Worm (Caenorhabditis elegans) whole organism, L1 larva: ENCODE data around the gene K12B6.4.
A peak's percentile ranks its signal among the peaks of the same experiment; 100 is the strongest.

Experiments used
- C04F5.9 ChIP-seq: sonication (generic microtip); optimal IDR thresholded peaks from 2 replicates; lab custom pipeline; 2016; ENCODE audit warnings: missing genetic modification characterization, missing compliant biosample characterization
- C34B4.2 ChIP-seq: sonication (generic microtip); optimal IDR thresholded peaks from 2 replicates; lab custom pipeline; 2017; ENCODE audit warnings: mild to moderate bottlenecking, missing genetic modification characterization, missing compliant biosample characterization
- ama-1 ChIP-seq: fragments of 150-350 bp; optimal IDR thresholded peaks from 2 replicates; lab custom pipeline; 2014
- blmp-1 ChIP-seq: fragments of 150-350 bp; optimal IDR thresholded peaks from 2 replicates; lab custom pipeline; 2014; ENCODE audit warnings: missing biosample characterization, missing genetic modification characterization
- dpl-1 ChIP-seq, 3 experiments: fragments of 150-350 bp in 2 of 3; sonication (generic microtip) in 1 of 3; optimal IDR thresholded peaks; 2 replicates each; lab custom pipeline; 2014 to 2017; ENCODE audit warnings: missing biosample characterization in 3 of 3, missing genetic modification characterization in 3 of 3, missing genetic modification reagents in 3 of 3
- efl-1 ChIP-seq, 4 experiments: fragments of 150-350 bp; optimal IDR thresholded peaks in 3 of 4; peaks in 1 of 4; 1 replicate in 1 of 4; 2 replicates in 3 of 4; lab custom pipeline; 2014; ENCODE audit warnings: missing biosample characterization in 2 of 4, missing genetic modification characterization in 2 of 4, missing genetic modification reagents in 2 of 4
- egl-27 ChIP-seq, 2 experiments: fragments of 150-350 bp in 1 of 2; sonication (generic microtip); optimal IDR thresholded peaks; 3 replicates each; lab custom pipeline; 2017 to 2018; ENCODE audit warnings: missing biosample characterization in 2 of 2, missing genetic modification characterization in 2 of 2, missing genetic modification reagents in 2 of 2
- elt-2 ChIP-seq: sonication (generic microtip); optimal IDR thresholded peaks from 2 replicates; lab custom pipeline; 2016; ENCODE audit warnings: missing genetic modification characterization, mild to moderate bottlenecking, inconsistent platforms, missing compliant biosample characterization, missing genetic modification reagents
- elt-3 ChIP-seq, 6 experiments: fragments of 150-350 bp in 1 of 6; sonication (generic microtip); optimal IDR thresholded peaks; 2 replicates each; lab custom pipeline; 2017 to 2018; ENCODE audit warnings: missing biosample characterization in 6 of 6, missing genetic modification characterization in 6 of 6, inconsistent platforms in 1 of 6
- fkh-8 ChIP-seq: sonication (generic microtip); optimal IDR thresholded peaks from 2 replicates; lab custom pipeline; 2016; ENCODE audit warnings: mild to moderate bottlenecking, missing genetic modification characterization, missing compliant biosample characterization
- grh-1 ChIP-seq: fragments of 200-800 bp; sonication (Bioruptor generic); IDR thresholded peaks from 2 replicates; pipeline ENCODE4 v1.3.6; 2022; ENCODE audit warnings: missing genetic modification reagents, missing genetic modification characterization, missing compliant biosample characterization
- hlh-17 ChIP-seq: fragments of 200-800 bp; sonication (Bioruptor generic); optimal IDR thresholded peaks from 2 replicates; lab custom pipeline; 2018; ENCODE audit warnings: missing genetic modification characterization, mild to moderate bottlenecking, missing compliant biosample characterization, moderate library complexity, borderline replicate concordance
- hlh-4 ChIP-seq: sonication (generic microtip); optimal IDR thresholded peaks from 2 replicates; lab custom pipeline; 2016; ENCODE audit warnings: mild to moderate bottlenecking, missing genetic modification characterization, missing compliant biosample characterization
- hpl-2 ChIP-seq: fragments of 150-350 bp; optimal IDR thresholded peaks from 2 replicates; lab custom pipeline; 2014; ENCODE audit warnings: missing biosample characterization, missing genetic modification reagents, missing genetic modification characterization
- irx-1 ChIP-seq: sonication (generic microtip); optimal IDR thresholded peaks from 2 replicates; lab custom pipeline; 2016; ENCODE audit warnings: missing genetic modification characterization, missing compliant biosample characterization
- isw-1 ChIP-seq: fragments of 200-800 bp; sonication (Bioruptor generic); IDR thresholded peaks from 2 replicates; pipeline ENCODE4 v1.3.6; 2022; ENCODE audit warnings: missing genetic modification characterization, missing compliant biosample characterization
- jun-1 ChIP-seq: fragments of 150-350 bp; optimal IDR thresholded peaks from 2 replicates; lab custom pipeline; 2014; ENCODE audit warnings: missing biosample characterization, missing genetic modification reagents, missing genetic modification characterization
- lin-13 ChIP-seq: fragments of 150-350 bp; optimal IDR thresholded peaks from 2 replicates; lab custom pipeline; 2014; ENCODE audit warnings: missing biosample characterization, missing genetic modification reagents, missing genetic modification characterization
- lin-14 ChIP-seq: fragments of 200-800 bp; sonication (Bioruptor generic); optimal IDR thresholded peaks from 2 replicates; lab custom pipeline; 2018; ENCODE audit warnings: mild to moderate bottlenecking, missing genetic modification characterization, moderate library complexity, missing compliant biosample characterization
- lin-35 ChIP-seq, 2 experiments: fragments of 150-350 bp; optimal IDR thresholded peaks; 2 replicates each; lab custom pipeline; 2014; ENCODE audit warnings: missing biosample characterization in 2 of 2, missing genetic modification characterization in 2 of 2, missing genetic modification reagents in 2 of 2
- lin-39 ChIP-seq: fragments of 150-350 bp; optimal IDR thresholded peaks from 2 replicates; lab custom pipeline; 2014; ENCODE audit warnings: missing biosample characterization, missing genetic modification reagents, missing genetic modification characterization
- lsy-2 ChIP-seq, 2 experiments: fragments of 150-350 bp; optimal IDR thresholded peaks; 2 replicates each; lab custom pipeline; 2014; ENCODE audit warnings: missing biosample characterization in 2 of 2, missing genetic modification characterization in 2 of 2
- mdl-1 ChIP-seq, 2 experiments: fragments of 150-350 bp; optimal IDR thresholded peaks; 2 replicates each; lab custom pipeline; 2014 to 2017; ENCODE audit warnings: missing biosample characterization in 2 of 2, missing genetic modification characterization in 2 of 2, inconsistent platforms in 1 of 2
- mep-1 ChIP-seq: fragments of 150-350 bp; optimal IDR thresholded peaks from 2 replicates; lab custom pipeline; 2014; ENCODE audit warnings: missing biosample characterization, missing genetic modification characterization
- nhr-11 ChIP-seq: fragments of 150-350 bp; optimal IDR thresholded peaks from 2 replicates; lab custom pipeline; 2014; ENCODE audit warnings: missing biosample characterization, missing genetic modification characterization
- nhr-47 ChIP-seq: sonication (generic microtip); optimal IDR thresholded peaks from 2 replicates; lab custom pipeline; 2016; ENCODE audit warnings: mild to moderate bottlenecking, missing genetic modification characterization, moderate library complexity, missing compliant biosample characterization
- nhr-71 ChIP-seq: sonication (generic microtip); optimal IDR thresholded peaks from 2 replicates; lab custom pipeline; 2016; ENCODE audit warnings: mild to moderate bottlenecking, missing genetic modification characterization, moderate library complexity, missing compliant biosample characterization
- nhr-84 ChIP-seq: sonication (generic microtip); optimal IDR thresholded peaks from 2 replicates; lab custom pipeline; 2017; ENCODE audit warnings: missing biosample characterization, missing genetic modification characterization
- nhr-85 ChIP-seq: sonication (generic microtip); peaks from one replicate; lab custom pipeline; 2016; ENCODE audit warnings: missing genetic modification characterization, inconsistent platforms, missing compliant biosample characterization
- nhr-90 ChIP-seq: sonication (generic microtip); optimal IDR thresholded peaks from 2 replicates; lab custom pipeline; 2016; ENCODE audit warnings: mild to moderate bottlenecking, missing genetic modification characterization, missing compliant biosample characterization; ENCODE audit not compliant: poor library complexity
- snpc-4 ChIP-seq: fragments of 150-350 bp; optimal IDR thresholded peaks from 2 replicates; lab custom pipeline; 2014; ENCODE audit warnings: missing biosample characterization, missing genetic modification characterization
- snu-23 ChIP-seq: sonication (generic microtip); optimal IDR thresholded peaks from 2 replicates; lab custom pipeline; 2016; ENCODE audit warnings: missing genetic modification characterization, missing compliant biosample characterization
- sptf-1 ChIP-seq: fragments of 150-350 bp; optimal IDR thresholded peaks from 2 replicates; lab custom pipeline; 2014; ENCODE audit warnings: missing biosample characterization, missing genetic modification characterization
- sup-37 ChIP-seq: fragments of 200-800 bp; sonication (Bioruptor generic); optimal IDR thresholded peaks from 2 replicates; lab custom pipeline; 2018; ENCODE audit warnings: mild to moderate bottlenecking, missing genetic modification characterization, missing compliant biosample characterization
- swsn-7 ChIP-seq: sonication (generic microtip); optimal IDR thresholded peaks from 2 replicates; lab custom pipeline; 2016; ENCODE audit warnings: missing genetic modification characterization, missing compliant biosample characterization
- tbx-2 ChIP-seq: sonication (generic microtip); optimal IDR thresholded peaks from 2 replicates; lab custom pipeline; 2016; ENCODE audit warnings: missing genetic modification characterization, missing compliant biosample characterization
- unc-30 ChIP-seq: sonication (generic microtip); optimal IDR thresholded peaks from 2 replicates; lab custom pipeline; 2017; ENCODE audit warnings: missing biosample characterization, missing genetic modification characterization
- unc-86 ChIP-seq: sonication (generic microtip); optimal IDR thresholded peaks from 2 replicates; lab custom pipeline; 2016; ENCODE audit warnings: missing genetic modification characterization, missing compliant biosample characterization
- vab-15 ChIP-seq: sonication (generic microtip); optimal IDR thresholded peaks from 2 replicates; lab custom pipeline; 2017; ENCODE audit warnings: missing genotype, mild to moderate bottlenecking, missing genetic modification characterization, missing compliant biosample characterization
- xbp-1 ChIP-seq: sonication (generic microtip); optimal IDR thresholded peaks from 2 replicates; lab custom pipeline; 2016; ENCODE audit warnings: missing genetic modification characterization, missing compliant biosample characterization

K12B6.4 gene

DNA sequence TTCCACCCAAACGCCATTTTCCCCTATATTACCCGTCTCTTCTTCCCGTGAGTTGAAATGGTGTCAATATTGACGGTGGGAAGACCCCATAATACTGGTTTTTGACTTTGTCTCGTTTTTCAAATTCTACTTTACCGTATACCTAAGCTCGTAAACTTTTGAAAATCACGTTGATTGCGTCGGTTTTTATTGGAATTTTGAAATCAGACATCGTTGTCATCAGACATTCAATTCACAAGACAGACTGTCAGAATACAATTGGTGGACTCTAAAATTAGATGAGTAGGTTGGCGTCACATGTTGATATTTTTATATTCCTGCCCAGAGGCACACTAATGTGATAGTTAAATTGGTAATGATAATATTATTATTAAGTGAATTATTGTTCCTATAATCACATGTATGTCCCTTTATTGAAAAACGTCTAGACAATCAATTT lies 49.2 kb downstream of the K12B6.4 start (continued):
- TF ChIP-seq vab-15 (tag; lab: Kevin White, UChicago) (peak; percentile 39), ama-1 (lab: Kevin White, UChicago) (no peak), elt-2 (tag; lab: Kevin White, UChicago) (no peak), dpl-1 (GFP tag; optimal IDR thresholded peaks at IDR 0.05; lab: Kevin White, UChicago) (no peak), isw-1 (no peak), hlh-4 (tag; lab: Kevin White, UChicago) (no peak)

DNA sequence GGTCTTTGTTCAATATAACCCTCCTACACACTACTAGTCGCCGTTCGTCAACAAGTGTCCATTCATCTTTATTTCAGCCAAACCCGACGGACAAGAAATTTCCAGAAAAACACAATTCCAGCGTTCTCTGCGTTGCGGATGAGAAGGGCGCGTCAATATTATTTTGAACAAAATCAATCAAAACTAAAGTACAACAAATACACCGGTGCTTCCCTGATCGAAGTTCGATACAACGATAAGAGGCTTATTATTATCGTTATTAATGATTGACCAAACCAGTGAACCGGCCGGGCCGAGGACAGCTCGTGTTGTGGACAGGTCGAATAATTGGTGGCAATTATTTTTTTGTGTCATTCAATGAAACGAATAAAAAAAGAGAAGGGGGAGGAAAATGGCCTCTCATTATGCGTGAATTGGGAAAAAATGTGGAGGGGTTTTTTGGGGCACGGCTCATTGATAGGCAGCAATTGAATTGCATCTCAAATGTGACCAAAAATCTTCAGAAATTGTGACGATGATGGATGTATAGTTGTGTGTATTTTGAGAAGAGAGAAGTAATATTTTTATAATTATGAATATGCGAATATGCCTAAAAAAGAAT lies 50.3 kb downstream of the K12B6.4 start:
- no peak for TF ChIP-seq mdl-1 (tag; optimal IDR thresholded peaks at IDR 0.05; lab: Kevin White, UChicago)
- TF ChIP-seq hlh-4 (tag; lab: Kevin White, UChicago), result no peak
- TF ChIP-seq efl-1 (optimal IDR thresholded peaks at IDR 0.05; lab: Kevin White, UChicago), result peak in 1 of 2 experiments; percentile 2
- peak in 1 of 2 experiments; percentile 90 for TF ChIP-seq efl-1 (GFP tag; optimal IDR thresholded peaks at IDR 0.05 in 1 of 2; lab: Kevin White, UChicago)
- TF ChIP-seq unc-30 (tag; lab: Kevin White, UChicago), result no peak
- TF ChIP-seq nhr-84 (tag; lab: Kevin White, UChicago), result no peak
- no peak for TF ChIP-seq unc-86 (tag; lab: Kevin White, UChicago)
- TF ChIP-seq nhr-90 (tag; lab: Kevin White, UChicago), result no peak
- no peak for TF ChIP-seq dpl-1 (GFP tag; optimal IDR thresholded peaks at IDR 0.05; lab: Kevin White, UChicago)
- no peak for TF ChIP-seq nhr-11 (tag; lab: Kevin White, UChicago)
- no peak for TF ChIP-seq irx-1 (tag; lab: Kevin White, UChicago)
- peak; percentile 79 for TF ChIP-seq lin-14
- TF ChIP-seq C34B4.2 (tag; lab: Kevin White, UChicago), result no peak
- no peak for TF ChIP-seq lin-13 (GFP tag; lab: Kevin White, UChicago)
- peak; percentile 37 for TF ChIP-seq elt-2 (tag; lab: Kevin White, UChicago)
- 0 out of 2 replicates have a peak, but pooled peaks have one; percentile 25 for TF ChIP-seq grh-1 (GFP tag; lab: Robert Waterston, UW)
- peak; percentile 70 for TF ChIP-seq nhr-85 (tag; lab: Kevin White, UChicago)
- no peak for TF ChIP-seq tbx-2 (tag; lab: Kevin White, UChicago)
- TF ChIP-seq sup-37 (GFP tag; lab: Kevin White, UChicago), result no peak
- TF ChIP-seq fkh-8 (tag; lab: Kevin White, UChicago), result peak; percentile 18
- no peak for TF ChIP-seq lin-39 (tag; lab: Kevin White, UChicago)
- no peak for TF ChIP-seq snpc-4
- TF ChIP-seq mep-1 (tag; lab: Kevin White, UChicago), result peak; percentile 15
- peak; percentile 35 for TF ChIP-seq nhr-47 (tag; lab: Kevin White, UChicago)
- TF ChIP-seq sptf-1 (tag; lab: Kevin White, UChicago), result no peak
- no peak for TF ChIP-seq ama-1 (lab: Kevin White, UChicago)
- peak; percentile 24 for TF ChIP-seq xbp-1 (tag; lab: Kevin White, UChicago)
- TF ChIP-seq nhr-71 (tag; lab: Kevin White, UChicago), result peak; percentile 33
- peak; percentile 36 for TF ChIP-seq swsn-7 (tag; lab: Kevin White, UChicago)
- TF ChIP-seq jun-1 (tag; lab: Kevin White, UChicago), result no peak
- TF ChIP-seq hlh-17 (GFP tag; lab: Kevin White, UChicago), result no peak
- TF ChIP-seq vab-15 (tag; lab: Kevin White, UChicago), result no peak
- TF ChIP-seq lsy-2 (tag; optimal IDR thresholded peaks at IDR 0.05; lab: Kevin White, UChicago), result peak in 1 of 2 experiments; percentile 7
- no peak for TF ChIP-seq hpl-2
- peak in 1 of 2 experiments; percentile 28 for TF ChIP-seq lin-35 (GFP tag; optimal IDR thresholded peaks at IDR 0.05; lab: Kevin White, UChicago)
- TF ChIP-seq C04F5.9 (tag; lab: Kevin White, UChicago), result no peak
- peak; percentile 13 for TF ChIP-seq blmp-1 (tag; lab: Kevin White, UChicago)
- TF ChIP-seq egl-27 (tag; optimal IDR thresholded peaks at IDR 0.05; lab: Kevin White, UChicago), result no peak
- TF ChIP-seq elt-3 (tag; optimal IDR thresholded peaks at IDR 0.05; lab: Kevin White, UChicago), result no peak
- peak; percentile 1 for TF ChIP-seq snu-23 (GFP tag; lab: Kevin White, UChicago)
